Fruit fly (Drosophila melanogaster) whole organism, pupa: Measurements from ENCODE around the gene Acsx1L.

Experiments
- CG14655 ChIP-seq: fragments of 200-800 bp; sonication (Bioruptor generic); optimal IDR thresholded peaks from 3 replicates; lab custom pipeline; 2017; ENCODE audit warnings: mild to moderate bottlenecking, missing biosample characterization, missing genetic modification reagents, missing genetic modification characterization
- CG17806 ChIP-seq: fragments of 200-800 bp; sonication (Bioruptor generic); optimal IDR thresholded peaks from 2 replicates; lab custom pipeline; 2018; ENCODE audit warnings: missing biosample characterization, mild to moderate bottlenecking, missing genetic modification characterization, moderate library complexity
- CG34367 ChIP-seq: fragments of 200-800 bp; sonication (Bioruptor generic); optimal IDR thresholded peaks from 2 replicates; lab custom pipeline; 2018; ENCODE audit warnings: missing biosample characterization, mild to moderate bottlenecking, missing genetic modification characterization
- D1 ChIP-seq: fragments of 200-800 bp; sonication (Bioruptor generic); optimal IDR thresholded peaks from 2 replicates; lab custom pipeline; 2018; ENCODE audit warnings: missing biosample characterization, mild to moderate bottlenecking, missing genetic modification characterization, moderate library complexity
- Ets98B ChIP-seq: fragments of 200-800 bp; sonication (Bioruptor generic); IDR thresholded peaks from 2 replicates; pipeline ENCODE4 v1.3.6; 2022; ENCODE audit warnings: missing biosample characterization, missing genetic modification characterization
- Pif1A ChIP-seq: fragments of 200-800 bp; sonication (Bioruptor generic); optimal IDR thresholded peaks from 3 replicates; lab custom pipeline; 2016; ENCODE audit warnings: missing biosample characterization, missing genetic modification characterization
- Snoo ChIP-seq: fragments of 200-800 bp; sonication (Bioruptor generic); optimal IDR thresholded peaks from 3 replicates; lab custom pipeline; 2017; ENCODE audit warnings: missing biosample characterization, mild to moderate bottlenecking, missing genetic modification characterization, inconsistent platforms

dm6 chr3R:19792697-19793096 lies 19.7 kb upstream of the Acsx1L start:
- TF ChIP-seq D1 (tag; lab: Kevin White, UChicago) (no peak), CG14655 (GFP tag; lab: Kevin White, UChicago) (no peak), CG34367 (tag; lab: Kevin White, UChicago) (no peak), Snoo (tag; lab: Kevin White, UChicago) (no peak), Ets98B (no peak), Pif1A (no peak), CG17806 (tag; lab: Kevin White, UChicago) (no peak)
